Fruit fly (Drosophila melanogaster): Measurements from ENCODE around the gene Edc3.

The Edc3 gene

dm6 chr3L:17513893-17514616 is 15.6 kb downstream of the Edc3 start, which contains the start of the genes U4-U6-60K and CG7564 (continued):
- peak in 1 of 2 experiments; percentile 8 for TF ChIP-seq bsh (GFP tag; optimal IDR thresholded peaks at IDR 0.05)
- TF ChIP-seq dimm (GFP tag; IDR thresholded peaks at IDR 0.05) = no peak
- no peak for TF ChIP-seq Hr39 (optimal IDR thresholded peaks at IDR 0.05)
- peak; percentile 64 for TF ChIP-seq NfI (GFP tag; optimal IDR thresholded peaks at IDR 0.05)
- peak; percentile 51 for TF ChIP-seq ewg (GFP tag; optimal IDR thresholded peaks at IDR 0.05)
- TF ChIP-seq fd96Cb (tag; optimal IDR thresholded peaks at IDR 0.05) = peak; percentile 40
- TF ChIP-seq tap (tag; optimal IDR thresholded peaks at IDR 0.05) = no peak
- TF ChIP-seq CG43689 (GFP tag; IDR thresholded peaks at IDR 0.05) = no peak
- TF ChIP-seq grau (tag; optimal IDR thresholded peaks at IDR 0.05) = peak; percentile 61
- no peak for TF ChIP-seq fru (optimal IDR thresholded peaks at IDR 0.05)
- TF ChIP-seq H2.0 (GFP tag; IDR thresholded peaks at IDR 0.05) = 0 out of 2 replicates have a peak, but pooled peaks have one; percentile 30
- TF ChIP-seq HLHmδ (GFP tag; optimal IDR thresholded peaks at IDR 0.05) = no peak
- peak; percentile 56 for TF ChIP-seq CG13424 (tag; optimal IDR thresholded peaks at IDR 0.05)
- TF ChIP-seq Rfx (GFP tag; IDR thresholded peaks at IDR 0.05) = peak; percentile 79
- no peak for TF ChIP-seq CG7271 (tag; optimal IDR thresholded peaks at IDR 0.05)
- peak; percentile 44; the same call in 1 of the 2 replicates for TF ChIP-seq CG7372 (GFP tag; IDR thresholded peaks at IDR 0.05)
- peak; percentile 24; the same call in 1 of the 3 replicates for TF ChIP-seq jigr1 (GFP tag; IDR thresholded peaks at IDR 0.05)
- TF ChIP-seq CG11456 (GFP tag; IDR thresholded peaks at IDR 0.05) = peak; percentile 61; the same call in 2 of the 3 replicates
- peak; percentile 51 for TF ChIP-seq CG15601 (tag; optimal IDR thresholded peaks at IDR 0.05)
- peak; percentile 89 for TF ChIP-seq CG17361 (GFP tag; IDR thresholded peaks at IDR 0.05)
- peak; percentile 42 for TF ChIP-seq CG15011 (GFP tag; optimal IDR thresholded peaks at IDR 0.05)
- TF ChIP-seq Dbx (GFP tag; IDR thresholded peaks at IDR 0.05) = peak; percentile 84
- peak; percentile 55 for TF ChIP-seq Usf (GFP tag; optimal IDR thresholded peaks at IDR 0.05)
- no peak for TF ChIP-seq ab (GFP tag; optimal IDR thresholded peaks at IDR 0.05)
- peak; percentile 14 for TF ChIP-seq twi (tag; optimal IDR thresholded peaks at IDR 0.05)
- peak; percentile 82 for TF ChIP-seq CG13775 (GFP tag; optimal IDR thresholded peaks at IDR 0.05)
- peak; percentile 81 for TF ChIP-seq bcd (GFP tag; optimal IDR thresholded peaks at IDR 0.05)
- TF ChIP-seq hb (GFP tag; IDR thresholded peaks at IDR 0.05; ENCODE audit: partially characterized antibody) = peak; percentile 98
- 0 out of 2 replicates have a peak, but pooled peaks have one; percentile 33 for TF ChIP-seq Taf1 (GFP tag; IDR thresholded peaks at IDR 0.05)
- peak; percentile 22 for TF ChIP-seq Dad (GFP tag; optimal IDR thresholded peaks at IDR 0.05)
- no peak for TF ChIP-seq CG8281 (tag; optimal IDR thresholded peaks at IDR 0.05)
- no peak for TF ChIP-seq Lim3 (GFP tag; IDR thresholded peaks at IDR 0.05)
- TF ChIP-seq fu2 (GFP tag; optimal IDR thresholded peaks at IDR 0.05) = no peak
- no peak for TF ChIP-seq BtbVII (GFP tag; optimal IDR thresholded peaks at IDR 0.05)
- no peak for TF ChIP-seq crol (GFP tag; IDR thresholded peaks at IDR 0.05)
- TF ChIP-seq Optix (GFP tag; IDR thresholded peaks at IDR 0.05) = no peak
- peak; percentile 44 for TF ChIP-seq CG1603 (tag; optimal IDR thresholded peaks at IDR 0.05)
- no peak for TF ChIP-seq Poxn (GFP tag; IDR thresholded peaks at IDR 0.05)
- no peak for TF ChIP-seq CG31388 (GFP tag; optimal IDR thresholded peaks at IDR 0.05)
- peak; percentile 46 for TF ChIP-seq trh (GFP tag; optimal IDR thresholded peaks at IDR 0.05)
- TF ChIP-seq chn (GFP tag; optimal IDR thresholded peaks at IDR 0.05) = peak; percentile 63
- peak; percentile 11 for TF ChIP-seq CG12299 (tag; optimal IDR thresholded peaks at IDR 0.05)
- TF ChIP-seq CG12744 (GFP tag; optimal IDR thresholded peaks at IDR 0.05) = peak; percentile 5
- peak; percentile 77 for TF ChIP-seq slbo (GFP tag; IDR thresholded peaks at IDR 0.05)
- TF ChIP-seq zen2 (GFP tag; IDR thresholded peaks at IDR 0.05; ENCODE audit: partially characterized antibody) = peak; percentile 83
- peak; percentile 63 for TF ChIP-seq lilli (GFP tag; optimal IDR thresholded peaks at IDR 0.05)
- no peak for TF ChIP-seq oc (tag; optimal IDR thresholded peaks at IDR 0.05)
- TF ChIP-seq gro (GFP tag; optimal IDR thresholded peaks at IDR 0.05) = no peak
- TF ChIP-seq CG6765 (GFP tag; optimal IDR thresholded peaks at IDR 0.05) = no peak
- no peak for TF ChIP-seq sim (GFP tag; IDR thresholded peaks at IDR 0.05)
- peak; percentile 77 for TF ChIP-seq Xbp1 (GFP tag; optimal IDR thresholded peaks at IDR 0.05)
